Fruit fly (Drosophila melanogaster): ENCODE measurements around the gene Gss1.

Gene Gss1

DNA sequence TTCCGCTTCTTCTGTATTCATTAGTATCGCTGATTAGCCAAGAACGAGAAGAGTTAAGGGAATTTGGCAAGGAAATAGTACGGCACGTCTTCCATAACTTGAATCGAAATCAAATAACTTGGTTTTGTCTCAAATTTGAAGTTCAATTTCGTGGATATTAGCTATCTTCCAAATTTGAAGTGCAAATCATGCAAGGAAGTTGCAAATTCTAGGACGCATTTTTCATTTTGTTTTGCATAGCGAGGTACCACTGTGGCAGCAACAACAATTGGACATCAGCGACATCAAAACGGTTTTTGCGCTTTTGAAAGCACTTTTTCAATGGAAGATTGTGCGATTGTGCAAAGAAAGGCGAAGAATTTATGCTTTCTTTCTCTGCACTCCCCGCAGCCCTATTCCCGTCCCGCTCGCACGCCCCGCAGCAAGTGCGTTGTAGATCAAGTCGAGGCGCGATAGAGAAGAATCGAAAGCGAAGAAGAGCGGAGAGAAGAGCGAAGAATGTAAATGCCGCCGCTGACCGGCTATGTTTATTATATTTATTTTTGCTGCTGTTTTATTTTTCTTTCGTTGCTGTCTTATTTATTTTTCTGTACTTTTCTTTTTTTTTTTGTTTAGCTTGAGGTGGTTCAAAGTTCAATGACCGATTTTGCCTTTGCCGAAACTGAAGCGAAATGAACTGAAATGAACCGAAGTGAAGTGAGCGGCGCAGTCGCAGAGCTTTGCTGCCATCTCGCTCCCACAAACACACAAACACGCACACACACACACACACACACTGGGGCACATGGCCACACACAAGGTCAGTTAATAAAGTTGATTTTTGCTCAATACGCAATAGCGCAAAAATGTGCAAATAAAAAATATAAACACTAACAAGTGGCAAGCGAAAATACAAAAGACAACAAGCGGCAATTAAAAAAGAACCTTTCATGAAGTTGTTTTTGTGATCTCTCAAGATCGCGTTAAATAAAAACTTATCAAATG, 7.9 kb upstream of the Gss1 start (continued):
- TF ChIP-seq dl (GFP tag; optimal IDR thresholded peaks at IDR 0.05; ENCODE audit: insufficient read depth in 1 of 2, partially characterized antibody in 2 of 2) (no peak), psq (GFP tag; optimal IDR thresholded peaks at IDR 0.05) (peak; percentile 70), Hnf4 (GFP tag; optimal IDR thresholded peaks at IDR 0.05) (peak; percentile 57)

DNA sequence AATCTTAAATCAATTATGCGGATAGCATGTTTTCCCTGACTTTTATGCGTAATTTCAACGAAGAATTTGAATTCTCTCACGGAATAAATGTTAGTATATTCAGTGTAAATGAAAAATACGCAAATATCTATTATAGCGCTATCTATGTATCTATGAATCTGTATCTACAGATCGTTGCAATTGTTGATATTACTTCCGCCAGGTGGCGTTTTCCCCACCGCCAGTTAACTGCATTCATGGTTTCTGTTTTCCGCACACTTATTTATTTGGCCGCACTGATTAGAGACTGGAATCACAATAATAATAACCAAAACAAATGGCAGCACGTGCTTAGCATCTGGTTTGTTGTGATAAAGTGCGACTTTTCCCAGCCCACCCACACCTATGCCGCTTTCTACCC, 6.6 kb upstream of the Gss1 start:
- TF ChIP-seq N (GFP tag; optimal IDR thresholded peaks at IDR 0.05) (no peak), woc (GFP tag; optimal IDR thresholded peaks at IDR 0.05) (no peak), Jra (GFP tag; optimal IDR thresholded peaks at IDR 0.05) (no peak)

DNA sequence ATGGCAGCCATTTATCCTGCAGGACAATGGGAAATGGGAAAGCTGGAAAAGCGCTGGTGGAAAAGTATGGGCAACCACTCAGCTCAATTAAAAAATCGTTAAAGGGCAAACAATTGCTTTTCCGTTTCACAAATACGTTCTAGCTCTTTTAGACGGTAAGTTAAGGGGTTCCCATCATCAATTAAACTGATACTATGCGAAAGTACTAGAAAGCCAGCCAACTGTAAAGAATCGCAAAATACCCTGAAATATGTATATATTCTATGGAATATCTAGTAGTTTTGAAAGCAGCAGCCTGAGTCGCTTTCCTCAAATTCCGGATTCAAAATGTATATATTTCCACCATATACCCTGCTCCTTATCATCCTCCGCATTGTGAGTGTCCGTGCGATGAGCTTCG, 5.9 kb upstream of the Gss1 start, which contains the start of gene CG12985:
TSS of gene CG12985 (plus strand) at position 301 of the 400 bp plus-strand sequence.
- TF ChIP-seq CG9705 (GFP tag; optimal IDR thresholded peaks at IDR 0.05), result no peak

DNA sequence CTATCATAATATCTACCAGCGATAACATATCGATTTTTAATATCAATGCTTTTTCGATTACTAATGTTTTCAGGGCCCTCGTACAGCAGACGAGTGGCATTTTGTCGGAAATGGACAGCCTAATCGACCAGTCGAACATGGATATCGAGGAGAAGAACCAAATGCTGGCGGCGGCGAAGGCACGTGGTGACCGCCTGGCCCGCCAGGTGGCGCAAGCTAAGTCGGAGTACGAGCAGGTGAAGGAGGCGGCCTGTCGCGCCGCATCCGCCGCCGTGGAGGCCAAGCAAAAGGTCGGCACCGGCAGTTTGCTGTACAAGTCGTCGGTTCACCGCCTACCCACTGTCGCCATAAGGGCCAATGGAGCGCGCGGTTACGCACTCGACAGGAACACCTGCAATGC, 4.8 kb upstream of the Gss1 start:
- no peak for TF ChIP-seq GATAd (GFP tag; optimal IDR thresholded peaks at IDR 0.05)
- no peak for TF ChIP-seq CrebA (GFP tag; optimal IDR thresholded peaks at IDR 0.05; ENCODE audit: borderline replicate concordance)
- TF ChIP-seq rgr (GFP tag; optimal IDR thresholded peaks at IDR 0.05), result no peak
- TF ChIP-seq lola (GFP tag; optimal IDR thresholded peaks at IDR 0.05), result no peak
- TF ChIP-seq woc (GFP tag; optimal IDR thresholded peaks at IDR 0.05), result no peak
- no peak for TF ChIP-seq Dif (GFP tag; optimal IDR thresholded peaks at IDR 0.05; ENCODE audit: partially characterized antibody)
- no peak for TF ChIP-seq Vsx2 (GFP tag; optimal IDR thresholded peaks at IDR 0.05; ENCODE audit: partially characterized antibody)
- no peak for TF ChIP-seq dsf (GFP tag; optimal IDR thresholded peaks at IDR 0.05; ENCODE audit: borderline replicate concordance)
- no peak for TF ChIP-seq CG9705 (GFP tag; optimal IDR thresholded peaks at IDR 0.05)
- no peak for TF ChIP-seq jim (GFP tag; optimal IDR thresholded peaks at IDR 0.05)

DNA sequence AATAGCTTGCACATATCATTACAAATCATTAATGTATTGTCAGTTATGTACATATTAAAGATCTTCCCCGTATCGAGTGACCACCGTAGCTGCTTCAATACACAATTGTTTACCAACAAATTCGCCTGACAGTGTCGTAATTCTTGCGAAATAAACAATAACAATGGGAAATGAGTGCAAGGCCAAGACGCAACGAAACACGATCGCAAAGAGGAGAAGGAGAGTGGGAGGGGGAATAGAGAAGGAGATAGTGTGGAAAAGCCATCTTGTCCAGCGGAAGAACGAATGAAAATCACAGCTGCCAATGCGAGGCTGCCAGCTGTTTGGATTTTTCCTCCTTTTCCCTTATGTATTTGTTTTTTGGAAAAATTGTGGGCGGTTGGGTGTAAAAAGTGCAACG, 4.1 kb upstream of the Gss1 start:
- no peak for TF ChIP-seq Dif (GFP tag; optimal IDR thresholded peaks at IDR 0.05; ENCODE audit: partially characterized antibody)
- peak; percentile 13 for TF ChIP-seq psq (GFP tag; optimal IDR thresholded peaks at IDR 0.05)

DNA sequence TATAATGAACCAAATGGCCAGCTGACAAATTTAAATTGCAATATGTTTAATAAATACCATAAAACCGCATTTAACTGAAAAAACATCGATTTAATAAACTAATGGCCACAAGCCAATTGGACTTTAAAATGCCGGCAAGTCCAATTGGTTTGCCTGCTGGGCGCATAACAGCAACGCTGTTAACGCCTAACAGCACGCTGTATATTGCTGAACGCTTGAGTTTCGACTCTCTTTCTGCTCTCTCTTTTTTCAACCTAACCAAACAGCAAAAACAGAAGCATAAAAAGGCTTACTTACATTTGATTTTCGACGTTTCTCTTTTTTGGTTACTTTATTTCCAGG, 3.3 kb upstream of the Gss1 start:
- TF ChIP-seq OdsH (GFP tag; optimal IDR thresholded peaks at IDR 0.05) (no peak), rgr (GFP tag; optimal IDR thresholded peaks at IDR 0.05) (no peak), N (GFP tag; optimal IDR thresholded peaks at IDR 0.05) (no peak), tai (GFP tag; optimal IDR thresholded peaks at IDR 0.05) (no peak), GATAd (GFP tag; optimal IDR thresholded peaks at IDR 0.05) (no peak), Sp1 (GFP tag; optimal IDR thresholded peaks at IDR 0.05) (no peak), dsf (GFP tag; optimal IDR thresholded peaks at IDR 0.05; ENCODE audit: borderline replicate concordance) (no peak), h (GFP tag; optimal IDR thresholded peaks at IDR 0.05) (no peak), dmrt93B (GFP tag; optimal IDR thresholded peaks at IDR 0.05) (no peak), CG32264 (GFP tag; optimal IDR thresholded peaks at IDR 0.05) (no peak), brk (GFP tag; optimal IDR thresholded peaks at IDR 0.05) (no peak), ey (GFP tag; optimal IDR thresholded peaks at IDR 0.05) (no peak), sv (GFP tag; optimal IDR thresholded peaks at IDR 0.05) (no peak), Hr78 (GFP tag; optimal IDR thresholded peaks at IDR 0.05) (no peak), Jra (GFP tag; optimal IDR thresholded peaks at IDR 0.05) (no peak), Dfd (GFP tag; optimal IDR thresholded peaks at IDR 0.05) (no peak), br (GFP tag; optimal IDR thresholded peaks at IDR 0.05) (no peak), Vsx2 (GFP tag; optimal IDR thresholded peaks at IDR 0.05; ENCODE audit: partially characterized antibody) (no peak)
